Worm (Caenorhabditis elegans): ENCODE results near the gene nse-4.

ce11 chrIV:11523685-11524084 is 43.0 kb downstream of the nse-4 start:
- TF ChIP-seq lsy-2 (tag; optimal IDR thresholded peaks at IDR 0.05) (no peak), fos-1 (tag; optimal IDR thresholded peaks at IDR 0.05) (no peak), egl-27 (tag; optimal IDR thresholded peaks at IDR 0.05) (no peak), sma-9 (GFP tag; optimal IDR thresholded peaks at IDR 0.05) (no peak), sma-9 (tag; optimal IDR thresholded peaks at IDR 0.05) (no peak), mbf-1 (tag; optimal IDR thresholded peaks at IDR 0.05) (no peak), ceh-82 (tag; optimal IDR thresholded peaks at IDR 0.05) (no peak), lin-13 (GFP tag; optimal IDR thresholded peaks at IDR 0.05) (no peak), nhr-6 (tag; optimal IDR thresholded peaks at IDR 0.05) (no peak), ztf-11 (tag; optimal IDR thresholded peaks at IDR 0.05) (no peak), nhr-11 (tag; optimal IDR thresholded peaks at IDR 0.05) (no peak), nhr-129 (tag; optimal IDR thresholded peaks at IDR 0.05) (no peak), aly-2 (tag; optimal IDR thresholded peaks at IDR 0.05) (no peak), unc-62 (GFP tag; optimal IDR thresholded peaks at IDR 0.05) (no peak)

Measured in whole organism, L2 larva.